Worm (Caenorhabditis elegans) whole organism, L3 larva: Measurements from ENCODE around the gene C25E10.4.

Experiments
- daf-12 ChIP-seq: fragments of 150-350 bp; optimal IDR thresholded peaks from 2 replicates; lab custom pipeline; 2014; ENCODE audit warnings: missing biosample characterization, missing genetic modification reagents, missing genetic modification characterization
- egl-27 ChIP-seq: sonication (generic microtip); optimal IDR thresholded peaks from 4 replicates; lab custom pipeline; 2017; ENCODE audit warnings: missing biosample characterization, missing genetic modification reagents, missing genetic modification characterization
- elt-1 ChIP-seq: fragments of 150-350 bp; optimal IDR thresholded peaks from 2 replicates; lab custom pipeline; 2014; ENCODE audit warnings: missing biosample characterization, missing genetic modification characterization
- elt-3 ChIP-seq, 3 experiments: fragments of 150-350 bp in 1 of 3; sonication (generic microtip) in 2 of 3; optimal IDR thresholded peaks; 2 replicates in 2 of 3; 4 replicates in 1 of 3; lab custom pipeline; 2014 to 2017; ENCODE audit warnings: missing biosample characterization in 3 of 3, missing genetic modification characterization in 3 of 3
- fkh-10 ChIP-seq: sonication (generic microtip); optimal IDR thresholded peaks from 2 replicates; lab custom pipeline; 2017; ENCODE audit warnings: missing biosample characterization, missing genetic modification reagents, missing genetic modification characterization
- nhr-237 ChIP-seq: fragments of 150-350 bp; optimal IDR thresholded peaks from 2 replicates; lab custom pipeline; 2014; ENCODE audit warnings: missing biosample characterization, missing genetic modification characterization
- nhr-76 ChIP-seq: fragments of 150-350 bp; sonication (generic microtip); optimal IDR thresholded peaks from 5 replicates; lab custom pipeline; 2014; ENCODE audit warnings: missing biosample characterization, missing genetic modification characterization
- pqm-1 ChIP-seq: fragments of 150-350 bp; optimal IDR thresholded peaks from 2 replicates; lab custom pipeline; 2017; ENCODE audit warnings: missing biosample characterization, missing genetic modification characterization, inconsistent platforms
- tbx-2 ChIP-seq: sonication (generic microtip); optimal IDR thresholded peaks from 2 replicates; lab custom pipeline; 2016; ENCODE audit warnings: mild to moderate bottlenecking, missing genetic modification characterization, missing compliant biosample characterization
- unc-39 ChIP-seq: sonication (generic microtip); optimal IDR thresholded peaks from 4 replicates; lab custom pipeline; 2017; ENCODE audit warnings: missing biosample characterization, missing genetic modification characterization
- unc-62 ChIP-seq: fragments of 150-350 bp; sonication (generic microtip); optimal IDR thresholded peaks from 4 replicates; lab custom pipeline; 2014; ENCODE audit warnings: missing biosample characterization, missing genetic modification reagents, missing genetic modification characterization
- ztf-11 ChIP-seq: fragments of 150-350 bp; optimal IDR thresholded peaks from 2 replicates; lab custom pipeline; 2014; ENCODE audit warnings: missing biosample characterization, missing genetic modification characterization

ce11 chrV:9075827-9076226, 42.5 kb downstream of the C25E10.4 start:
- TF ChIP-seq ztf-11: no peak
- TF ChIP-seq unc-62 (GFP tag; lab: Kevin White, UChicago): no peak
- no peak for TF ChIP-seq fkh-10 (GFP tag; lab: Kevin White, UChicago)
- TF ChIP-seq nhr-76 (tag; lab: Kevin White, UChicago): no peak
- TF ChIP-seq daf-12 (tag; lab: Kevin White, UChicago): no peak
- TF ChIP-seq tbx-2 (tag; lab: Kevin White, UChicago): no peak
- no peak for TF ChIP-seq egl-27 (tag; lab: Kevin White, UChicago)
- TF ChIP-seq elt-1 (tag; lab: Kevin White, UChicago): no peak
- no peak for TF ChIP-seq elt-3 (tag; optimal IDR thresholded peaks at IDR 0.05; lab: Kevin White, UChicago)
- TF ChIP-seq unc-39 (tag; lab: Kevin White, UChicago): no peak
- no peak for TF ChIP-seq nhr-237 (tag; lab: Kevin White, UChicago)
- peak; percentile 41 for TF ChIP-seq pqm-1 (tag; lab: Kevin White, UChicago)
